Worm (Caenorhabditis elegans): ENCODE data around the gene F38B6.2.

Gene F38B6.2

DNA sequence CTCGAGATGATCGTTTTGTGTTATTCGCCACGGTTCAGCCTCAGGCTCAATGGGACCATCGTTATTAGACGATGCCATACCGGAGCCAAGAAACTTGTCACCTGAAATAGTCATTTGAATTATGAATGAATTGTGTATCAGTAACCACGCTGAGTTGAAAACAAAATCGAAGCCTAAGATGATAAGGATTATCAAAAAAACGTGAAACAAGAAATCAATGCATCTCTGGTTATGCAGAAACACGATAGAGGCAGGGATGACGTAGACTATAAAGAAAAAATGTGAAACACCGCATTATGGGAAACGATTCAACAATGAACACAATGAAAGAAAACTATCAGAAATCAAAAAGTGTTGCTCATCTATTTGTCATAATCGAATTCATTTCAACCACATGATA is 24.6 kb downstream of the F38B6.2 start, which contains the start of gene smf-1:
Gene smf-1 (minus strand): TSS at position 101 of the 400 bp plus-strand sequence.
- no peak for TF ChIP-seq lin-14 (GFP tag; optimal IDR thresholded peaks at IDR 0.05)
- TF ChIP-seq elt-2 (tag; optimal IDR thresholded peaks at IDR 0.05) = peak; percentile 47

- TF ChIP-seq unc-62 (GFP tag; optimal IDR thresholded peaks at IDR 0.05) (no peak), zip-4 (GFP tag; optimal IDR thresholded peaks at IDR 0.05) (no peak), nhr-237 (tag; optimal IDR thresholded peaks at IDR 0.05) (no peak), hlh-17 (GFP tag; optimal IDR thresholded peaks at IDR 0.05; ENCODE audit: borderline replicate concordance) (no peak), fos-1 (tag; optimal IDR thresholded peaks at IDR 0.05) (no peak), mdl-1 (tag; optimal IDR thresholded peaks at IDR 0.05) (peak in 1 of 2 experiments; percentile 31), hpl-2 (GFP tag; optimal IDR thresholded peaks at IDR 0.05) (no peak), sup-37 (GFP tag; optimal IDR thresholded peaks at IDR 0.05) (no peak), rnt-1 (tag; optimal IDR thresholded peaks at IDR 0.05) (no peak), ama-1 (optimal IDR thresholded peaks at IDR 0.05) (peak; percentile 42), unc-130 (tag; optimal IDR thresholded peaks at IDR 0.05) (no peak), blmp-1 (tag; optimal IDR thresholded peaks at IDR 0.05) (no peak)
These were observed 27.0 kb downstream of the F38B6.2 start, which contains the start of gene slc-25A10 for ce11 chrX:6725260-6725718. TSS of gene slc-25A10 (minus strand) at chrX:6725668.

ce11 chrX:6728820-6729396 is 30.6 kb downstream of the F38B6.2 start:
- TF ChIP-seq lin-14 (GFP tag; optimal IDR thresholded peaks at IDR 0.05) (peak; percentile 51), lin-35 (GFP tag; optimal IDR thresholded peaks at IDR 0.05) (peak in 1 of 2 experiments; percentile 30), nhr-71 (tag; optimal IDR thresholded peaks at IDR 0.05) (peak; percentile 3), grh-1 (GFP tag; IDR thresholded peaks at IDR 0.05) (no peak), mep-1 (tag; optimal IDR thresholded peaks at IDR 0.05) (peak; percentile 6), elt-3 (tag; optimal IDR thresholded peaks at IDR 0.05) (peak in 2 of 6 experiments; percentile 12 to 38), nhr-85 (tag) (peak; percentile 54), unc-62 (GFP tag; optimal IDR thresholded peaks at IDR 0.05) (no peak), elt-2 (tag; optimal IDR thresholded peaks at IDR 0.05) (peak; percentile 28), blmp-1 (tag; optimal IDR thresholded peaks at IDR 0.05) (peak; percentile 0)

DNA sequence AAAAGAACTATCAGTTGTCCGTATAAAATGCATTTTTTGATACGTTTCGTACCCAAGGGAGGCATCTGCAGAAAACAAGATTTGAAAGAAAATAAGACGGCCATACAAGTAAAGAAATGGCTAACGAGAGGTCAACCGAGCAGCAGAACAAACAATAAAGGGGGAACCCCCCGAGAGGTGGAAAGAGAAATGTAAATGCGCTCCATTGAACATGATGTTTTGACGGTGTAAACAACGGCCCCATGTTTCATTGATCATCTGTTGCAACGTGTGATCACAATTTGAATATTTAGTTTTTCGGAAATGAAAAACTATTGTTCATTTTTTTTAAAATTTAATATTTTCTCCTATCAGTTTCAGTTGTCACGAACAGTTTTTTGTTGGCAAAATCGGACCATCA is 31.3 kb downstream of the F38B6.2 start, which contains the start of gene K11G12.6:
Gene K11G12.6 (minus strand): TSS at position 65 of the 400 bp plus-strand sequence.
- TF ChIP-seq nhr-237 (tag; optimal IDR thresholded peaks at IDR 0.05) (no peak), unc-130 (tag; optimal IDR thresholded peaks at IDR 0.05) (no peak), lin-35 (GFP tag; optimal IDR thresholded peaks at IDR 0.05) (peak in 1 of 2 experiments; percentile 30), elt-3 (tag; optimal IDR thresholded peaks at IDR 0.05) (no peak), efl-3 (GFP tag; optimal IDR thresholded peaks at IDR 0.05) (no peak), swsn-7 (tag; optimal IDR thresholded peaks at IDR 0.05) (no peak), hlh-4 (tag; optimal IDR thresholded peaks at IDR 0.05) (no peak), C04F5.9 (tag; optimal IDR thresholded peaks at IDR 0.05) (no peak), nhr-71 (tag; optimal IDR thresholded peaks at IDR 0.05) (peak; percentile 52), unc-30 (tag; optimal IDR thresholded peaks at IDR 0.05) (no peak), ztf-4 (tag; optimal IDR thresholded peaks at IDR 0.05) (no peak), C16A3.4 (tag; optimal IDR thresholded peaks at IDR 0.05) (peak; percentile 10), nhr-19 (GFP tag; conservative IDR thresholded peaks at IDR 0.05) (no peak), hlh-17 (GFP tag; optimal IDR thresholded peaks at IDR 0.05; ENCODE audit: borderline replicate concordance) (no peak), fkh-8 (tag; optimal IDR thresholded peaks at IDR 0.05) (no peak), dsc-1 (tag; optimal IDR thresholded peaks at IDR 0.05) (no peak), ceh-82 (tag; optimal IDR thresholded peaks at IDR 0.05) (peak in 1 of 3 experiments; percentile 5), nhr-12 (tag; optimal IDR thresholded peaks at IDR 0.05) (no peak), elt-2 (tag; optimal IDR thresholded peaks at IDR 0.05) (no peak), unc-62 (GFP tag; optimal IDR thresholded peaks at IDR 0.05) (no peak), snpc-4 (tag; optimal IDR thresholded peaks at IDR 0.05) (no peak), nhr-20 (tag; optimal IDR thresholded peaks at IDR 0.05) (peak; percentile 41), mep-1 (tag; optimal IDR thresholded peaks at IDR 0.05) (peak; percentile 54), xbp-1 (tag; optimal IDR thresholded peaks at IDR 0.05) (peak; percentile 43), lin-39 (tag; optimal IDR thresholded peaks at IDR 0.05) (no peak), mab-9 (GFP tag; IDR thresholded peaks at IDR 0.05) (no peak), nhr-84 (tag; optimal IDR thresholded peaks at IDR 0.05) (no peak), unc-98 (GFP tag; IDR thresholded peaks at IDR 0.05) (no peak), sox-4 (tag; optimal IDR thresholded peaks at IDR 0.05) (no peak), lir-3 (tag; optimal IDR thresholded peaks at IDR 0.05; ENCODE audit: poor library complexity) (no peak), rnt-1 (tag; optimal IDR thresholded peaks at IDR 0.05) (peak; percentile 1), mef-2 (tag; optimal IDR thresholded peaks at IDR 0.05) (no peak), nhr-85 (tag) (no peak), egl-27 (tag; optimal IDR thresholded peaks at IDR 0.05) (no peak), snu-23 (GFP tag; optimal IDR thresholded peaks at IDR 0.05) (peak; percentile 44), mdl-1 (tag; optimal IDR thresholded peaks at IDR 0.05) (peak in 1 of 2 experiments; percentile 12)
